Worm (Caenorhabditis elegans): ENCODE data around the gene K02G10.15.

K02G10.15 gene

DNA sequence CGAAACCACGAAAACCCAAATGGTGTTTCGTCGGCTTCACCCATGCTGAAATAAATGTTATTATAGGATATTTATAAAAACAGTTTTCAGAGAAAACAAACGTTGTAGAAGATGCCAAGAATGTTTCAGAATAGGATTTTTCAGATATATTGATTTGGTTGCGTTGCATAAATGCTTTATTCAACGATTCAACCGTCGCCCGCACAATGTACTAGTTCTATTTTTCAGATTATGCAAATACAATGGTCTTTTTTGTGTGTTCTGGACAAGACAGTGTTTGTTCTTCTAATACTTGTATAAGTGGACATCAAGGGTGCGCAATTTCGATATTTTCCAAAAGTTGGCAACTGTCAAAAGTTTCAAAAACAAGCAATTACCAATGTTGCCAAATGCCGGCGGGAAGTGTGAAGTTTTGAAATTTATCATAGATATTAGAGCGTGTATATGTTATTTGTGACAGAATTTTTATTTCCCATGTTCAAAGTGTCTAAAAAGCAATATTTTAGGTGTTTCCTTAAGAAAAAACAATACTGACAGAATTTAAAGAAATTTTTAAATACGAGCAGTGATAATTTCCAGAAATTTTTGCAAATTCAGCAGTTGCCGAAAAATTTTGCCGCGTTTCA is 8.7 kb upstream of the K02G10.15 start, which contains the start of gene K02G10.5:
K02G10.5 (minus strand) TSS at position 51 of the 626 bp plus-strand sequence.
- TF ChIP-seq hmg-4 (GFP tag; optimal IDR thresholded peaks at IDR 0.05): no peak
- TF ChIP-seq B0310.2 (tag; optimal IDR thresholded peaks at IDR 0.05): no peak
- no peak for TF ChIP-seq scrt-1 (GFP tag; IDR thresholded peaks at IDR 0.05)
- TF ChIP-seq tra-4 (tag; optimal IDR thresholded peaks at IDR 0.05): no peak
- no peak for TF ChIP-seq ceh-36 (tag; optimal IDR thresholded peaks at IDR 0.05)
- no peak for TF ChIP-seq ama-1 (optimal IDR thresholded peaks at IDR 0.05)
- TF ChIP-seq pes-1 (GFP tag; IDR thresholded peaks at IDR 0.05): no peak
- TF ChIP-seq tbx-37 (GFP tag; conservative IDR thresholded peaks at IDR 0.05): no peak
- no peak for TF ChIP-seq ceh-13 (GFP tag; optimal IDR thresholded peaks at IDR 0.05)
- no peak for TF ChIP-seq tbx-11 (GFP tag; IDR thresholded peaks at IDR 0.05)
- no peak for TF ChIP-seq ets-7 (tag; optimal IDR thresholded peaks at IDR 0.05)
- no peak for TF ChIP-seq flt-1 (GFP tag; IDR thresholded peaks at IDR 0.05)

DNA sequence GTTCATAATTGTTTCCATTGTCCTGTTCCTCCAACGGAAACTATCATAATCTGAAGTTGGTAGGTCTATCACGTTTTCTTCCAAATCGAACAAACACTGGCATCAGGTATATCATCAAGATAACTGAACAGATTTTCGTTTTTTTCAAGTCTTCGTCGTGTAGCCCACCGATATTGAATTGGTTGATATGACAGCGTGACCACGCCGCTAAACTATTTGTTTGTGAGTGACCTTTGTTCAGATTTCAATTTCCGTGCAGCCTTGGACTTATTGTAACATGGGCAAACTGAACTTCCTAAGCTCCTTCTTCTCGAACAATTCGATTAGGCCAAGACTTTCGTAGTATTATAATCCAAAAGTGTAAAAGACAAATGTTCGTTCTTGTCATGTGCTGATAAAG is 3.1 kb upstream of the K02G10.15 start:
- TF ChIP-seq sea-1 (GFP tag; conservative IDR thresholded peaks at IDR 0.05): no peak
- TF ChIP-seq flt-1 (GFP tag; IDR thresholded peaks at IDR 0.05): no peak
- no peak for TF ChIP-seq ceh-36 (tag; optimal IDR thresholded peaks at IDR 0.05)
- TF ChIP-seq hnd-1 (tag; optimal IDR thresholded peaks at IDR 0.05): no peak
- no peak for TF ChIP-seq ceh-13 (GFP tag; optimal IDR thresholded peaks at IDR 0.05)
- TF ChIP-seq ets-7 (tag; optimal IDR thresholded peaks at IDR 0.05): no peak
- no peak for TF ChIP-seq B0310.2 (tag; optimal IDR thresholded peaks at IDR 0.05)
- TF ChIP-seq hmbx-1 (tag; optimal IDR thresholded peaks at IDR 0.05): no peak
- no peak for TF ChIP-seq tra-4 (tag; optimal IDR thresholded peaks at IDR 0.05)
- no peak for TF ChIP-seq ama-1 (optimal IDR thresholded peaks at IDR 0.05)
- TF ChIP-seq aly-1 (tag; optimal IDR thresholded peaks at IDR 0.05): no peak
- no peak for TF ChIP-seq pes-1 (GFP tag; IDR thresholded peaks at IDR 0.05)
- TF ChIP-seq scrt-1 (GFP tag; IDR thresholded peaks at IDR 0.05): no peak
- no peak for TF ChIP-seq F13C5.2 (tag; optimal IDR thresholded peaks at IDR 0.05)
- TF ChIP-seq tbx-37 (GFP tag; conservative IDR thresholded peaks at IDR 0.05): no peak

DNA sequence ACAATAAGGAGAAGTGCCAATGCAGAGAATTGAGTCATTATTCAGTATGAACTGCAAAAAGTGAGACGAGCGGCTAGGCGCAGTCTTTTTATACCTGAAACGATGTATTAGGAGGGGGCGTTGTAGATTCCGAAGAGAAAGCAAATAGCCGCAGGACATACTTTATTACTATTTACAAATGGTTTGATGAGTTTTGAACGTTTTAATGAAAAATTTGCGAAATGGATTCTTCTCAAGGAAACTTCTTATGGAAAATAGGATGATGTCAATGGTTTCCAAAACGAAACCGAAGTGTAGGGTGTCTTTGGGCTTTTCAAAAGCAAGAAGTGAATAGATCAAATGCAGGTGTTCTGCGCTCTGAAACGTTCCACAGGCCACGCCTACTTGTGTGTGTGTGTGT is 4.5 kb downstream of the K02G10.15 start, which contains the start of gene flp-11:
flp-11 (minus strand) TSS at position 101 of the 400 bp plus-strand sequence.
- TF ChIP-seq ama-1 (optimal IDR thresholded peaks at IDR 0.05) (no peak), sea-1 (GFP tag; conservative IDR thresholded peaks at IDR 0.05) (no peak), ets-7 (tag; optimal IDR thresholded peaks at IDR 0.05) (no peak), hnd-1 (tag; optimal IDR thresholded peaks at IDR 0.05) (no peak), hmbx-1 (tag; optimal IDR thresholded peaks at IDR 0.05) (no peak), flt-1 (GFP tag; IDR thresholded peaks at IDR 0.05) (no peak), tbx-11 (GFP tag; IDR thresholded peaks at IDR 0.05) (no peak), tra-4 (tag; optimal IDR thresholded peaks at IDR 0.05) (no peak), hmg-4 (GFP tag; optimal IDR thresholded peaks at IDR 0.05) (no peak), pes-1 (GFP tag; IDR thresholded peaks at IDR 0.05) (no peak), F13C5.2 (tag; optimal IDR thresholded peaks at IDR 0.05) (no peak), tbx-37 (GFP tag; conservative IDR thresholded peaks at IDR 0.05) (no peak), ceh-13 (GFP tag; optimal IDR thresholded peaks at IDR 0.05) (no peak)

DNA sequence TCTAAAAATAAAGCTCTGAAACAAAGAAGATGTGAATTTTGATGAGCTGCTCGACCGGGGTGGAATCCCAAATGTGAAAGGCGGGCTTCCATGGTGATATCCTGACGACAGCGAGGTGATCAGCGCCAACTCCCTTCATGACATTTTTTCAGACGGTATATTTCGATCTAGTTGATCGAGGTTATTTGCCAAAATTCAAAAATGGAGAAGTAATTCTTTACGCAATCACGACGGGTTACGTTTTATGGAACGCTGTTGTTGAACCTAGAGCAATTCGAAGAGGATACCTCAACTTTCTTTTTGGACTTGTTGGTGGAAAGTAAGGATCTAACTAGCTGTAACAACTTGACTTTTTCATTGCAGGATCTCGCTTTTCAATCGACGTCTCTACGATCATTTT is 5.8 kb downstream of the K02G10.15 start:
- TF ChIP-seq tbx-37 (GFP tag; conservative IDR thresholded peaks at IDR 0.05) (no peak), ets-7 (tag; optimal IDR thresholded peaks at IDR 0.05) (no peak), ceh-13 (GFP tag; optimal IDR thresholded peaks at IDR 0.05) (no peak), hmg-4 (GFP tag; optimal IDR thresholded peaks at IDR 0.05) (no peak), tbx-11 (GFP tag; IDR thresholded peaks at IDR 0.05) (no peak), scrt-1 (GFP tag; IDR thresholded peaks at IDR 0.05) (no peak), pes-1 (GFP tag; IDR thresholded peaks at IDR 0.05) (no peak), aly-1 (tag; optimal IDR thresholded peaks at IDR 0.05) (no peak), B0310.2 (tag; optimal IDR thresholded peaks at IDR 0.05) (no peak), ama-1 (optimal IDR thresholded peaks at IDR 0.05) (no peak), flt-1 (GFP tag; IDR thresholded peaks at IDR 0.05) (no peak), sea-1 (GFP tag; conservative IDR thresholded peaks at IDR 0.05) (no peak), ceh-36 (tag; optimal IDR thresholded peaks at IDR 0.05) (no peak), hnd-1 (tag; optimal IDR thresholded peaks at IDR 0.05) (no peak), F13C5.2 (tag; optimal IDR thresholded peaks at IDR 0.05) (no peak), hmbx-1 (tag; optimal IDR thresholded peaks at IDR 0.05) (no peak), tra-4 (tag; optimal IDR thresholded peaks at IDR 0.05) (no peak)

DNA sequence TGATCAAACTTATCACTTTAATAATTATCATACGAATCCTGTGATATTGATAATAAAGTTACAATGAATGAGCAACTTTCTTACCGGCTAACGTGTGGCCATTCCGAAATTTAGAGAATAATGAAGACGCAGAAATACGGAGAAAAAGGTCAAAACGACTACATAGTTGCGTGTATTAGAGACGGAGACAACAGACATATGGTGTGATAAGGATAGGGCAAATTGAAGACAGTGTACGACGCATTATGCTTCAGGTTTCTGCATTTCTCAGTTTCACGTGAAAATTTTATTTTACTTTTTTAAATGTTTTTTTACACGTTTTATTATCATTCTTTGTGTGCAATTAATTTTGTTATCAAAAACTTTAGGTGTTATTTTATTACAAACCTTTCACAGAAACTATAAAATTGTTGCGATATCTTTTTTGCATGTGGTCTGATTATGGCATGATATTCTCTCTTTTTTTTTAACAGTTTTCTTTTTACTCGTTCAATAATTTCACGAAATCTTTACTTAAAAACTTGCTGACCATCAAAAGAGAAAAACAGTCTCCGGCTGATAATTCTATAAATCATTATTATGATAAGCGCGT is 9.3 kb downstream of the K02G10.15 start, which contains the start of gene tmem-135:
tmem-135 (plus strand) TSS at position 542 of the 592 bp plus-strand sequence.
- TF ChIP-seq scrt-1 (GFP tag; IDR thresholded peaks at IDR 0.05) (no peak), F13C5.2 (tag; optimal IDR thresholded peaks at IDR 0.05) (no peak), tbx-37 (GFP tag; conservative IDR thresholded peaks at IDR 0.05) (no peak), aly-1 (tag; optimal IDR thresholded peaks at IDR 0.05) (no peak), ama-1 (optimal IDR thresholded peaks at IDR 0.05) (no peak), flt-1 (GFP tag; IDR thresholded peaks at IDR 0.05) (no peak), B0310.2 (tag; optimal IDR thresholded peaks at IDR 0.05) (no peak)

DNA sequence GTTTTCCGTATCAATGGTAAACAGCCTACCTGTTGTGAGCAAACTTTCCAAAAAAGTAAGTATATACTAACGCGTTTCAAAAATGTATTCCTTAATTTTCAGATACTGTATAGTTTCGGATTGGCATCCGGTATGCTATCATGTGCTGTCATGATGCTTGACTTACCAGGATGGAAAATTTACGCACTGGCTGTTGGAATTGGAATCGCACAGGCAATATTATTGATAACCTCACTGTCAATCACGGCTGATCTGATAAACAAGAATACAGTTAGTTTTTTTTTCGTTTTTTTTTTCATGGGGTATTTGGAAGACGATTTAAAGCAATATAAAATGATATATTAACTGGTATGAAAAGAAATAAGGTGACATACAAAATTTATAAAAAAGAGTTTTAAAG is 10.7 kb downstream of the K02G10.15 start:
- no peak for TF ChIP-seq ets-7 (tag; optimal IDR thresholded peaks at IDR 0.05)
- no peak for TF ChIP-seq tbx-37 (GFP tag; conservative IDR thresholded peaks at IDR 0.05)
- TF ChIP-seq ceh-36 (tag; optimal IDR thresholded peaks at IDR 0.05): no peak
- TF ChIP-seq sea-1 (GFP tag; conservative IDR thresholded peaks at IDR 0.05): no peak
- TF ChIP-seq flt-1 (GFP tag; IDR thresholded peaks at IDR 0.05): no peak
- TF ChIP-seq ama-1 (optimal IDR thresholded peaks at IDR 0.05): no peak
- TF ChIP-seq scrt-1 (GFP tag; IDR thresholded peaks at IDR 0.05): no peak
- no peak for TF ChIP-seq hnd-1 (tag; optimal IDR thresholded peaks at IDR 0.05)
- TF ChIP-seq hmbx-1 (tag; optimal IDR thresholded peaks at IDR 0.05): no peak
- no peak for TF ChIP-seq tra-4 (tag; optimal IDR thresholded peaks at IDR 0.05)
- no peak for TF ChIP-seq F13C5.2 (tag; optimal IDR thresholded peaks at IDR 0.05)
- no peak for TF ChIP-seq B0310.2 (tag; optimal IDR thresholded peaks at IDR 0.05)
- TF ChIP-seq ceh-13 (GFP tag; optimal IDR thresholded peaks at IDR 0.05): no peak
- TF ChIP-seq pes-1 (GFP tag; IDR thresholded peaks at IDR 0.05): no peak
- no peak for TF ChIP-seq tbx-11 (GFP tag; IDR thresholded peaks at IDR 0.05)
- TF ChIP-seq aly-1 (tag; optimal IDR thresholded peaks at IDR 0.05): no peak
- TF ChIP-seq hmg-4 (GFP tag; optimal IDR thresholded peaks at IDR 0.05): no peak

All from whole organism, early embryonic.